Worm (Caenorhabditis elegans) whole organism, L1 larva: ENCODE measurements around the gene spcs-2.

Experiments
- aly-2 ChIP-seq: fragments of 150-350 bp; optimal IDR thresholded peaks from 2 replicates; lab custom pipeline; 2014; ENCODE audit warnings: missing biosample characterization, missing genetic modification characterization
- ceh-63 ChIP-seq: fragments of 200-800 bp; sonication (Bioruptor generic); optimal IDR thresholded peaks from 2 replicates; lab custom pipeline; 2018; ENCODE audit warnings: mild to moderate bottlenecking, missing genetic modification characterization, missing compliant biosample characterization
- fkh-10 ChIP-seq: sonication (generic microtip); optimal IDR thresholded peaks from 2 replicates; lab custom pipeline; 2017; ENCODE audit warnings: missing biosample characterization, missing genetic modification reagents, missing genetic modification characterization
- jun-1 ChIP-seq: fragments of 150-350 bp; optimal IDR thresholded peaks from 2 replicates; lab custom pipeline; 2014; ENCODE audit warnings: missing biosample characterization, missing genetic modification reagents, missing genetic modification characterization
- lin-13 ChIP-seq: fragments of 150-350 bp; optimal IDR thresholded peaks from 2 replicates; lab custom pipeline; 2014; ENCODE audit warnings: missing biosample characterization, missing genetic modification reagents, missing genetic modification characterization
- mdl-1 ChIP-seq, 2 experiments: fragments of 150-350 bp; optimal IDR thresholded peaks; 2 replicates each; lab custom pipeline; 2014 to 2017; ENCODE audit warnings: missing biosample characterization in 2 of 2, missing genetic modification characterization in 2 of 2, inconsistent platforms in 1 of 2
- mep-1 ChIP-seq: fragments of 150-350 bp; optimal IDR thresholded peaks from 2 replicates; lab custom pipeline; 2014; ENCODE audit warnings: missing biosample characterization, missing genetic modification characterization
- nhr-11 ChIP-seq: fragments of 150-350 bp; optimal IDR thresholded peaks from 2 replicates; lab custom pipeline; 2014; ENCODE audit warnings: missing biosample characterization, missing genetic modification characterization
- nhr-28 ChIP-seq: fragments of 150-350 bp; optimal IDR thresholded peaks from 2 replicates; lab custom pipeline; 2014; ENCODE audit warnings: missing biosample characterization, missing genetic modification characterization
- pag-3 ChIP-seq: sonication (generic microtip); optimal IDR thresholded peaks from 2 replicates; lab custom pipeline; 2017; ENCODE audit warnings: missing genetic modification characterization, mild to moderate bottlenecking, missing compliant biosample characterization, antibody characterized with exemption, borderline replicate concordance; ENCODE audit not compliant: insufficient read depth
- snpc-4 ChIP-seq: fragments of 150-350 bp; optimal IDR thresholded peaks from 2 replicates; lab custom pipeline; 2014; ENCODE audit warnings: missing biosample characterization, missing genetic modification characterization
- sptf-1 ChIP-seq: fragments of 150-350 bp; optimal IDR thresholded peaks from 2 replicates; lab custom pipeline; 2014; ENCODE audit warnings: missing biosample characterization, missing genetic modification characterization
- ztf-4 ChIP-seq: fragments of 150-350 bp; optimal IDR thresholded peaks from 2 replicates; lab custom pipeline; 2014; ENCODE audit warnings: missing biosample characterization, missing genetic modification characterization

DNA sequence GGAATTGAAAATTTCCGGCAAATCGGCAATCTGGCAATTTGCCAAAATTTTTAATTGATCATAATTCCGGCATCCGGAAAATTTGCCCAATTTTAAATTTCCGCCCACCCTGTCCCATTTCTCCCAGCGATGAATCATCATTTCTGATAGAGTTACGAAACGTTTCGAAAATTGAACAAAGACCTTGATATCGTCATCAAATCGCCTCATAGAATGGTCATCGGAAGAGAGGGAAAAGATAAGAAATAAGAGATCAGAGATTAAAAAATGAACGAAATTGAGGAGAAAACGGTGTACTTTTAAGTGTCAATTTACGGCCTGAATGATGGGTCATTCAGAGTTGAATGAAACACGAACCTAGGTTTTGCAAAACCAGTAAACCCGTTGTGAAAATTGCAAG is 27.2 kb upstream of the spcs-2 start:
- no peak for TF ChIP-seq ceh-63 (GFP tag; lab: Kevin White, UChicago)
- TF ChIP-seq nhr-11 = no peak
- TF ChIP-seq ztf-4 = no peak
- TF ChIP-seq snpc-4 (tag; lab: Kevin White, UChicago) = no peak
- TF ChIP-seq sptf-1 (tag; lab: Kevin White, UChicago) = no peak
- no peak for TF ChIP-seq lin-13 (GFP tag; lab: Kevin White, UChicago)
- TF ChIP-seq mdl-1 (tag; optimal IDR thresholded peaks at IDR 0.05; lab: Kevin White, UChicago) = no peak
- no peak for TF ChIP-seq fkh-10 (GFP tag; lab: Kevin White, UChicago)
- no peak for TF ChIP-seq nhr-28
- no peak for TF ChIP-seq pag-3
- no peak for TF ChIP-seq aly-2
- no peak for TF ChIP-seq jun-1 (tag; lab: Kevin White, UChicago)
- peak; percentile 36 for TF ChIP-seq mep-1 (tag; lab: Kevin White, UChicago)
